Worm (Caenorhabditis elegans) whole organism, mixed stage, embryonic: Measurements from ENCODE around the gene srd-55.

ENCODE experiments used
- drap-1 ChIP-seq: fragments of 200-800 bp; sonication (Bioruptor generic); optimal IDR thresholded peaks from 3 replicates; lab custom pipeline; 2018; ENCODE audit warnings: mild to moderate bottlenecking, missing genetic modification characterization, missing compliant biosample characterization
- mep-1 ChIP-seq: fragments of 150-350 bp; optimal IDR thresholded peaks from 2 replicates; lab custom pipeline; 2017; ENCODE audit warnings: missing biosample characterization, missing genetic modification reagents, missing genetic modification characterization, inconsistent platforms
- nhr-12 ChIP-seq: fragments of 150-350 bp; optimal IDR thresholded peaks from 2 replicates; lab custom pipeline; 2014; ENCODE audit warnings: missing biosample characterization, missing genetic modification characterization
- pha-4 ChIP-seq: fragments of 150-350 bp; optimal IDR thresholded peaks from 2 replicates; lab custom pipeline; 2018; ENCODE audit warnings: missing biosample characterization, missing genetic modification reagents, missing genetic modification characterization
- snpc-4 ChIP-seq: fragments of 150-350 bp; optimal IDR thresholded peaks from 2 replicates; lab custom pipeline; 2014; ENCODE audit warnings: missing biosample characterization, missing genetic modification characterization
- sptf-1 ChIP-seq: sonication (generic microtip); optimal IDR thresholded peaks from 2 replicates; lab custom pipeline; 2017; ENCODE audit warnings: mild to moderate bottlenecking, missing genetic modification characterization, moderate library complexity, missing compliant biosample characterization
- unc-39 ChIP-seq: fragments of 150-350 bp; optimal IDR thresholded peaks from 2 replicates; lab custom pipeline; 2014; ENCODE audit warnings: missing biosample characterization, missing genetic modification characterization

DNA sequence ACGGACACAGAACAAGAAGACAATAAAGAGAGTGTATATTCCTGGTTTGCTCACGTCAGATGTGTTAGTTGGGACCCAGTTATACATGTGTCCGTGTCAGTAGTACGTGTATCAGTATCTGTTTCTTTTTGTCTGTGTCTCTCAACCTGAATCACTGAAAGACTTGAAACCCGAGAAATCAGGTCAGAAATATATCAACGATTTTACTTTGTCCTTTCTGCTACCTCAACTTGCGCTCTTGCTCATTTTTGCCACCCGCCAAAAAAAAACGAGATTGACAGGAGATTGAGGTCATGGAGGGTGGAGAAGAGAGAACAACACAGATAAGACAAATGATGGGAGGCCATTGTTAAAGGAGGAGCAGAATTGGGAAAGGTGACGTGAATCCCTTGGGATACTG is 11.3 kb downstream of the srd-55 start:
- TF ChIP-seq nhr-12 (tag; lab: Kevin White, UChicago) (no peak), snpc-4 (no peak), mep-1 (tag; lab: Kevin White, UChicago) (no peak), sptf-1 (tag; lab: Kevin White, UChicago) (no peak), drap-1 (no peak), pha-4 (tag; lab: Kevin White, UChicago) (no peak), unc-39 (tag; lab: Kevin White, UChicago) (no peak)
